Fruit fly (Drosophila melanogaster) whole organism, embryonic: ENCODE measurements around the gene CG34107.
A peak's percentile ranks its signal among the peaks of the same experiment; 100 is the strongest.

Experiments used
- Atf-2 ChIP-seq: fragments of 200-800 bp; sonication (Bioruptor generic); optimal IDR thresholded peaks from 2 replicates; lab custom pipeline; 2016; ENCODE audit warnings: missing biosample characterization, missing genetic modification characterization
- BEAF-32 ChIP-seq: fragments of 200-800 bp; sonication (Bioruptor generic); optimal IDR thresholded peaks from 3 replicates; lab custom pipeline; 2017; ENCODE audit warnings: missing biosample characterization, missing genetic modification characterization, mild to moderate bottlenecking, moderate library complexity, missing genetic modification reagents
- CG11560 ChIP-seq: fragments of 200-800 bp; sonication (Bioruptor generic); IDR thresholded peaks from 3 replicates; pipeline ENCODE4 v1.3.6; 2022; ENCODE audit warnings: missing biosample characterization, missing genetic modification characterization
- CG17829 ChIP-seq: fragments of 200-800 bp; optimal IDR thresholded peaks from 2 replicates; lab custom pipeline; 2019; ENCODE audit warnings: missing biosample characterization, mild to moderate bottlenecking, missing genetic modification characterization, moderate library complexity
- CG18476 ChIP-seq: fragments of 200-800 bp; sonication (Bioruptor generic); optimal IDR thresholded peaks from 2 replicates; lab custom pipeline; 2016; ENCODE audit warnings: missing biosample characterization, mild to moderate bottlenecking, missing genetic modification characterization
- CG31365 ChIP-seq: fragments of 200-800 bp; sonication (Bioruptor generic); optimal IDR thresholded peaks from 2 replicates; lab custom pipeline; 2018; ENCODE audit warnings: missing biosample characterization, mild to moderate bottlenecking, missing genetic modification characterization
- CG6791 ChIP-seq: fragments of 200-800 bp; sonication (Bioruptor generic); IDR thresholded peaks from 3 replicates; pipeline ENCODE4 v1.3.6; 2022; ENCODE audit warnings: missing biosample characterization, missing genetic modification characterization; ENCODE audit not compliant: partially characterized antibody
- CG7963 ChIP-seq: fragments of 200-800 bp; sonication (Bioruptor generic); IDR thresholded peaks from 3 replicates; pipeline ENCODE4 v1.3.6; 2022; ENCODE audit warnings: missing biosample characterization, missing genetic modification characterization; ENCODE audit not compliant: partially characterized antibody
- CG9876 ChIP-seq: fragments of 200-800 bp; sonication (Bioruptor generic); optimal IDR thresholded peaks from 2 replicates; lab custom pipeline; 2016; ENCODE audit warnings: missing biosample characterization, missing genetic modification characterization
- Dek ChIP-seq: fragments of 200-800 bp; sonication (Bioruptor generic); optimal IDR thresholded peaks from 3 replicates; lab custom pipeline; 2019; ENCODE audit warnings: missing biosample characterization, mild to moderate bottlenecking, missing genetic modification characterization, moderate library complexity
- ERR ChIP-seq: fragments of 200-800 bp; sonication (Bioruptor generic); optimal IDR thresholded peaks from 2 replicates; lab custom pipeline; 2016; ENCODE audit warnings: missing biosample characterization, missing genetic modification characterization
- Ets65A ChIP-seq: fragments of 200-800 bp; sonication (Bioruptor generic); peaks from one replicate; lab custom pipeline; 2016; ENCODE audit warnings: missing biosample characterization, missing genetic modification characterization
- Fer2 ChIP-seq: fragments of 200-800 bp; sonication (Bioruptor generic); optimal IDR thresholded peaks from 2 replicates; lab custom pipeline; 2018; ENCODE audit warnings: missing biosample characterization, mild to moderate bottlenecking, missing genetic modification characterization, moderate library complexity
- Gug ChIP-seq: fragments of 200-800 bp; sonication (Bioruptor generic); IDR thresholded peaks from 4 replicates; pipeline ENCODE4 v1.3.6; 2022; ENCODE audit warnings: missing biosample characterization, missing genetic modification characterization
- Hey ChIP-seq: fragments of 200-800 bp; sonication (Bioruptor generic); optimal IDR thresholded peaks from 3 replicates; lab custom pipeline; 2018; ENCODE audit warnings: missing biosample characterization, mild to moderate bottlenecking, missing genetic modification characterization
- Hr51 ChIP-seq, 2 experiments: fragments of 200-800 bp; sonication (Bioruptor generic); optimal IDR thresholded peaks; 2 replicates in 1 of 2; 3 replicates in 1 of 2; lab custom pipeline; 2016 to 2018; ENCODE audit warnings: missing biosample characterization in 2 of 2, missing genetic modification characterization in 2 of 2, mild to moderate bottlenecking in 1 of 2, moderate library complexity in 1 of 2
- Jarid2 ChIP-seq: fragments of 200-800 bp; sonication (Bioruptor generic); optimal IDR thresholded peaks from 3 replicates; lab custom pipeline; 2017; ENCODE audit warnings: mild to moderate bottlenecking, missing biosample characterization, missing genetic modification reagents, missing genetic modification characterization
- MTF-1 ChIP-seq: fragments of 200-800 bp; sonication (Bioruptor generic); optimal IDR thresholded peaks from 2 replicates; lab custom pipeline; 2018; ENCODE audit warnings: missing biosample characterization, mild to moderate bottlenecking, missing genetic modification characterization, borderline replicate concordance
- Oli ChIP-seq: fragments of 200-800 bp; sonication (Bioruptor generic); optimal IDR thresholded peaks from 2 replicates; lab custom pipeline; 2018; ENCODE audit warnings: missing biosample characterization, mild to moderate bottlenecking, missing genetic modification characterization, moderate library complexity
- Optix ChIP-seq: fragments of 200-800 bp; sonication (Bioruptor generic); IDR thresholded peaks from 3 replicates; pipeline ENCODE4 v1.3.6; 2022; ENCODE audit warnings: missing biosample characterization, missing genetic modification characterization
- Side ChIP-seq: fragments of 200-800 bp; sonication (Bioruptor generic); optimal IDR thresholded peaks from 2 replicates; lab custom pipeline; 2016; ENCODE audit warnings: missing biosample characterization, missing genetic modification characterization
- Sox102F ChIP-seq: fragments of 200-800 bp; sonication (Bioruptor generic); optimal IDR thresholded peaks from 2 replicates; lab custom pipeline; 2018; ENCODE audit warnings: missing biosample characterization, mild to moderate bottlenecking, missing genetic modification characterization, moderate library complexity
- Ssrp ChIP-seq: fragments of 200-800 bp; sonication (Bioruptor generic); optimal IDR thresholded peaks from 2 replicates; lab custom pipeline; 2018; ENCODE audit warnings: missing biosample characterization, mild to moderate bottlenecking, missing genetic modification characterization, moderate library complexity
- Taf1 ChIP-seq: fragments of 200-800 bp; sonication (Bioruptor generic); IDR thresholded peaks from 2 replicates; pipeline ENCODE4 v1.3.6; 2022; ENCODE audit warnings: missing biosample characterization, missing genetic modification characterization
- ac ChIP-seq: fragments of 200-800 bp; sonication (Bioruptor generic); optimal IDR thresholded peaks from 3 replicates; lab custom pipeline; 2017; ENCODE audit warnings: missing biosample characterization, mild to moderate bottlenecking, missing genetic modification characterization
- ara ChIP-seq: fragments of 200-800 bp; sonication (Bioruptor generic); IDR thresholded peaks from 2 replicates; pipeline ENCODE4 v1.3.6; 2022; ENCODE audit warnings: missing biosample characterization, missing genetic modification characterization
- ash1 ChIP-seq: fragments of 200-800 bp; sonication (Bioruptor generic); optimal IDR thresholded peaks from 2 replicates; lab custom pipeline; 2018; ENCODE audit warnings: missing biosample characterization, mild to moderate bottlenecking, missing genetic modification characterization
- cato ChIP-seq: fragments of 200-800 bp; sonication (Bioruptor generic); optimal IDR thresholded peaks from 2 replicates; lab custom pipeline; 2016; ENCODE audit warnings: missing biosample characterization, missing genetic modification characterization, borderline replicate concordance
- caup ChIP-seq: fragments of 200-800 bp; sonication (Bioruptor generic); optimal IDR thresholded peaks from 3 replicates; lab custom pipeline; 2017; ENCODE audit warnings: missing biosample characterization, mild to moderate bottlenecking, missing genetic modification characterization, moderate library complexity; ENCODE audit not compliant: severe bottlenecking
- chn ChIP-seq: fragments of 200-800 bp; sonication (Bioruptor generic); optimal IDR thresholded peaks from 2 replicates; lab custom pipeline; 2016; ENCODE audit warnings: missing biosample characterization, missing genetic modification characterization
- ci ChIP-seq: fragments of 200-800 bp; sonication (Bioruptor generic); IDR thresholded peaks from 3 replicates; pipeline ENCODE4 v1.3.6; 2022; ENCODE audit warnings: missing biosample characterization, missing genetic modification characterization
- crol ChIP-seq: fragments of 200-800 bp; sonication (Bioruptor generic); IDR thresholded peaks from 2 replicates; pipeline ENCODE4 v1.3.6; 2022; ENCODE audit warnings: missing biosample characterization, missing genetic modification characterization
- cwo ChIP-seq: fragments of 200-800 bp; sonication (Bioruptor generic); optimal IDR thresholded peaks from 3 replicates; lab custom pipeline; 2017; ENCODE audit warnings: missing biosample characterization, missing genetic modification characterization, mild to moderate bottlenecking, moderate library complexity, missing genetic modification reagents
- ewg ChIP-seq: fragments of 200-800 bp; sonication (Bioruptor generic); optimal IDR thresholded peaks from 3 replicates; lab custom pipeline; 2017; ENCODE audit warnings: mild to moderate bottlenecking, missing biosample characterization, missing genetic modification reagents, missing genetic modification characterization
- eyg ChIP-seq: fragments of 200-800 bp; sonication (Bioruptor generic); optimal IDR thresholded peaks from 3 replicates; lab custom pipeline; 2016; ENCODE audit warnings: missing biosample characterization, missing genetic modification characterization
- jing ChIP-seq: fragments of 200-800 bp; sonication (Bioruptor generic); optimal IDR thresholded peaks from 2 replicates; lab custom pipeline; 2018; ENCODE audit warnings: missing biosample characterization, mild to moderate bottlenecking, missing genetic modification characterization
- jumu ChIP-seq: fragments of 200-800 bp; sonication (Bioruptor generic); optimal IDR thresholded peaks from 3 replicates; lab custom pipeline; 2016; ENCODE audit warnings: missing biosample characterization, missing genetic modification characterization
- kah ChIP-seq: fragments of 200-800 bp; sonication (Bioruptor generic); optimal IDR thresholded peaks from 2 replicates; lab custom pipeline; 2018; ENCODE audit warnings: missing biosample characterization, mild to moderate bottlenecking, missing genetic modification characterization
- lilli ChIP-seq: fragments of 200-800 bp; sonication (Bioruptor generic); optimal IDR thresholded peaks from 3 replicates; lab custom pipeline; 2016; ENCODE audit warnings: missing biosample characterization, missing genetic modification characterization
- mirr ChIP-seq: fragments of 200-800 bp; sonication (Bioruptor generic); optimal IDR thresholded peaks from 3 replicates; lab custom pipeline; 2018; ENCODE audit warnings: missing biosample characterization, mild to moderate bottlenecking, missing genetic modification characterization
- otp ChIP-seq: fragments of 200-800 bp; sonication (Bioruptor generic); IDR thresholded peaks from 3 replicates; pipeline ENCODE4, ENCODE4 v1.3.6; 2022; ENCODE audit warnings: missing biosample characterization, missing genetic modification characterization
- ranshi ChIP-seq: fragments of 200-800 bp; sonication (Bioruptor generic); IDR thresholded peaks from 2 replicates; pipeline ENCODE4 v1.3.6; 2022; ENCODE audit warnings: missing biosample characterization, missing genetic modification characterization
- run ChIP-seq: fragments of 200-800 bp; sonication (Bioruptor generic); optimal IDR thresholded peaks from 3 replicates; lab custom pipeline; 2018; ENCODE audit warnings: missing biosample characterization, mild to moderate bottlenecking, missing genetic modification characterization
- sim ChIP-seq: fragments of 200-800 bp; sonication (Bioruptor generic); IDR thresholded peaks from 2 replicates; pipeline ENCODE4 v1.3.6; 2022; ENCODE audit warnings: missing biosample characterization, missing genetic modification characterization
- tin ChIP-seq: fragments of 200-800 bp; sonication (Bioruptor generic); optimal IDR thresholded peaks from 3 replicates; lab custom pipeline; 2016; ENCODE audit warnings: missing biosample characterization, missing genetic modification characterization

The CG34107 gene

dm6 chr3R:10268101-10268864 is 43.6 kb downstream of the CG34107 start (continued):
- TF ChIP-seq MTF-1 (GFP tag; lab: Kevin White, UChicago) (no peak), ewg (peak; percentile 75), Jarid2 (GFP tag; lab: Kevin White, UChicago) (peak; percentile 58), CG18476 (peak; percentile 63), chn (GFP tag; lab: Kevin White, UChicago) (peak; percentile 64), CG7963 (GFP tag; lab: Robert Waterston, UW) (no peak), Fer2 (tag; lab: Kevin White, UChicago) (peak; percentile 58), Atf-2 (GFP tag; lab: Kevin White, UChicago) (peak; percentile 77), Taf1 (GFP tag; lab: Robert Waterston, UW) (peak; percentile 66), cato (GFP tag; lab: Kevin White, UChicago) (peak; percentile 41), otp (GFP tag; lab: Robert Waterston, UW) (no peak; the same call in 2 of the 3 replicates), ranshi (GFP tag; lab: Robert Waterston, UW) (peak; percentile 47), jumu (peak; percentile 50), cwo (GFP tag; lab: Kevin White, UChicago) (peak; percentile 84), CG11560 (tag; lab: Robert Waterston, UW) (0 out of 3 replicates have a peak, but pooled peaks have one; percentile 45), Gug (GFP tag; lab: Robert Waterston, UW) (peak; percentile 71; the same call in 3 of the 4 replicates), tin (GFP tag; lab: Kevin White, UChicago) (peak; percentile 38), caup (peak; percentile 88), Oli (peak; percentile 92), CG6791 (GFP tag; lab: Robert Waterston, UW) (0 out of 3 replicates have a peak, but pooled peaks have one; percentile 12), CG17829 (tag; lab: Kevin White, UChicago) (peak; percentile 84), crol (GFP tag; lab: Robert Waterston, UW) (peak; percentile 46), Ssrp (tag; lab: Kevin White, UChicago) (peak; percentile 82), CG9876 (GFP tag; lab: Kevin White, UChicago) (peak; percentile 20), Side (GFP tag; lab: Kevin White, UChicago) (peak; percentile 36), run (peak; percentile 79), Dek (tag; lab: Kevin White, UChicago) (peak; percentile 86), Hey (tag; lab: Kevin White, UChicago) (no peak), BEAF-32 (no peak), Ets65A (peak; percentile 97), ash1 (GFP tag; lab: Kevin White, UChicago) (no peak), eyg (peak; percentile 67), ERR (peak; percentile 58), ara (peak; percentile 73), ci (GFP tag; lab: Robert Waterston, UW) (peak; percentile 55; the same call in 1 of the 3 replicates), Optix (GFP tag; lab: Robert Waterston, UW) (0 out of 3 replicates have a peak, but pooled peaks have one; percentile 9), kah (GFP tag; lab: Kevin White, UChicago) (peak; percentile 59), Hr51 (GFP tag; optimal IDR thresholded peaks at IDR 0.05; lab: Kevin White, UChicago) (peak; percentile 58 to 94), jing (peak; percentile 72), lilli (GFP tag; lab: Kevin White, UChicago) (peak; percentile 89), mirr (GFP tag; lab: Kevin White, UChicago) (peak; percentile 35), ac (GFP tag; lab: Kevin White, UChicago) (no peak), CG31365 (tag; lab: Kevin White, UChicago) (no peak), Sox102F (peak; percentile 91), sim (GFP tag; lab: Robert Waterston, UW) (no peak)
